Fruit fly (Drosophila melanogaster) Kc167 (cell line): ENCODE measurements around the gene UbcE2M.

Source experiments
- Sin3A ChIP-seq: fragments of >200 bp; optimal IDR thresholded peaks from 2 replicates; lab custom pipeline; 2018; ENCODE audit warnings: missing external identifiers
- psq ChIP-seq: fragments of >200 bp; optimal IDR thresholded peaks from 2 replicates; lab custom pipeline; 2017; ENCODE audit warnings: missing external identifiers
- ttk ChIP-seq: sonication (Bioruptor generic); optimal IDR thresholded peaks from 2 replicates; lab custom pipeline; 2017; ENCODE audit warnings: missing external identifiers

dm6 chr3L:8165436-8165835 is 32.4 kb downstream of the UbcE2M start, which contains the start of gene CG13675:
- TF ChIP-seq psq (no peak), Sin3A (lab: Kevin White, UChicago) (no peak), ttk (lab: Kevin White, UChicago) (no peak)
